Fruit fly (Drosophila melanogaster): ENCODE results near the gene Acbp6.
A peak's percentile ranks its signal among the peaks of the same experiment; 100 is the strongest.

Acbp6 gene

DNA sequence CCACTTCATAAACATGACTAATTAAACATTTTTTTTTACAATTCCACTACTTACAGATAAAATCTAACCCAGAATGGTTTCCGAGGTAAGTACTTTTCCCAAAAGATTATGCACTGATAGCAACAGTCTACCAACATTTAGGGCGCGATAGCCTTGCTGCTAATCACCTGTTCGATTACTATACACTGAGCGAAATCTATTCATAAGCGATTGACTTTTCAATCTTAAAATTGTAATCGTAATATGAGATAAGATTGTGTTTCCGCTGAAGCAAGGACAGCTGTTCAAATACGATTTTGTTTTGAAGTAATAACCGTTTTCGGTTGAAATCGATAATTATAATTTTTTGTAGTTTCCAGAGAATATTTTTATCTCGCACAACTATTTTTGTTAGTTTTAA, 3.9 kb downstream of the Acbp6 start:
- TF ChIP-seq pad (GFP tag; optimal IDR thresholded peaks at IDR 0.05) (no peak), cnc (optimal IDR thresholded peaks at IDR 0.05) (no peak), CG7101 (tag; optimal IDR thresholded peaks at IDR 0.05) (peak; percentile 10), toe (GFP tag; optimal IDR thresholded peaks at IDR 0.05) (no peak), CG12768 (GFP tag; optimal IDR thresholded peaks at IDR 0.05) (no peak), CG1620 (GFP tag; optimal IDR thresholded peaks at IDR 0.05) (no peak), CG14711 (tag; optimal IDR thresholded peaks at IDR 0.05) (no peak), Hr96 (GFP tag; optimal IDR thresholded peaks at IDR 0.05) (no peak), CG33017 (tag; optimal IDR thresholded peaks at IDR 0.05) (peak; percentile 19), Crg-1 (GFP tag; optimal IDR thresholded peaks at IDR 0.05) (no peak), kay (GFP tag; ENCODE audit: borderline replicate concordance) (peak; percentile 9), Mnt (GFP tag; optimal IDR thresholded peaks at IDR 0.05) (no peak), CG11617 (GFP tag; optimal IDR thresholded peaks at IDR 0.05) (no peak), CG7045 (GFP tag; optimal IDR thresholded peaks at IDR 0.05) (no peak), ovo (GFP tag; optimal IDR thresholded peaks at IDR 0.05) (no peak), cic (GFP tag; optimal IDR thresholded peaks at IDR 0.05) (no peak), tj (GFP tag; optimal IDR thresholded peaks at IDR 0.05) (no peak), Clk (GFP tag; optimal IDR thresholded peaks at IDR 0.05) (no peak), CG5204 (GFP tag; optimal IDR thresholded peaks at IDR 0.05) (no peak)

DNA sequence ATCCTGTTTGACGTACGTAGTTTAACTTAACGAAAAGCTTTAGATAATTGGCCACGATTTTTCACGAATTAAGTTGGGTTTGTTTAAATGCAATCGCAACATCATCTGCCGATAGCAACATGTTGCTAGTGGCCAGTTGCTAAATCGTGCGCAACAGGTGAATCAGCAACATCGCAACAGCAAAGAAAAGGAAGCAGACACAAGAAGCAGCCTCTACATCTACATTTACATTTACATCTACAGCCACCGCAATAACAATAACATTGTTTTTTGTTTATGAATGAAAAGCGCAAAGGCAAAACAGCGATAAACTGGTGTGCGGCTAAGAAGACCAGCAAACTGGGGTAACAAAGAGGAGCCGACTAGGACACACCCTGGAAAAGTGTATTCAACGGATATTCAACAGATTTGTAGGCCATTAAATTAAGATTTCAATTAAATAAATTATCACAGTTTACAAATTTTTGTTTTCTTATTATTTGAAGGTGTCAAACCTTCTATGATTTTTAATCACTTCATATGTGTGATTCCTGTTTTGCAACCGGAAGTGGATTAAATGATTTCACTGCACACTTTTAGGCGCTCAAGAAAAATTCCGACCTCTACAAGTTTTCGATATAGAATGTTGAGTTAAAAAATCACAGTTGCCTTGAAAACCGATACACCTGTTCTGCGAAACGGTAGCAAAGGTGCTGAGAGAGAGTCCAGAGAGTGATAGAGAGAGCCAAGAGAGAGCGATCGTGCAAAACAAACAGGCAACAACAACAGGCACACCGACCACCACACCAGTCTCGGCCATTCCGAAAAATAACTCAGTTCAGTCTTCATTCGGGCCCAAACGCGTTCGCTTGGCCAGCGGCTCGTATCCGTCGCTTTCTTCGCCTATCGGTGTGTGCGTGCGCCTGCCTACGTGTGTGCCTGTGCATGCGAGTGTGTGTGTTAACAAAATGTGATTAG, 5.3 kb downstream of the Acbp6 start, which contains the start of gene melt:
TSS of gene melt (plus strand) at position 818 of the 957 bp plus-strand sequence.
- TF ChIP-seq CG33017 (tag; optimal IDR thresholded peaks at IDR 0.05) (peak; percentile 55), CG5204 (GFP tag; optimal IDR thresholded peaks at IDR 0.05) (peak; percentile 66), Mnt (GFP tag; optimal IDR thresholded peaks at IDR 0.05) (peak; percentile 42), Clk (GFP tag; optimal IDR thresholded peaks at IDR 0.05) (peak; percentile 7), Crg-1 (GFP tag; optimal IDR thresholded peaks at IDR 0.05) (peak; percentile 64), CG14711 (tag; optimal IDR thresholded peaks at IDR 0.05) (peak; percentile 51), pad (GFP tag; optimal IDR thresholded peaks at IDR 0.05) (peak; percentile 62), CG11617 (GFP tag; optimal IDR thresholded peaks at IDR 0.05) (peak; percentile 72), CG1620 (GFP tag; optimal IDR thresholded peaks at IDR 0.05) (peak; percentile 50), kay (GFP tag; ENCODE audit: borderline replicate concordance) (peak; percentile 94), cic (GFP tag; optimal IDR thresholded peaks at IDR 0.05) (peak; percentile 43), ovo (GFP tag; optimal IDR thresholded peaks at IDR 0.05) (peak; percentile 0), tj (GFP tag; optimal IDR thresholded peaks at IDR 0.05) (no peak), toe (GFP tag; optimal IDR thresholded peaks at IDR 0.05) (peak; percentile 61), CG12768 (GFP tag; optimal IDR thresholded peaks at IDR 0.05) (peak; percentile 64), CG7045 (GFP tag; optimal IDR thresholded peaks at IDR 0.05) (peak; percentile 73), Hr96 (GFP tag; optimal IDR thresholded peaks at IDR 0.05) (peak; percentile 77), cnc (optimal IDR thresholded peaks at IDR 0.05) (no peak), bab1 (GFP tag; optimal IDR thresholded peaks at IDR 0.05) (peak; percentile 84), CG7101 (tag; optimal IDR thresholded peaks at IDR 0.05) (peak; percentile 66)

DNA sequence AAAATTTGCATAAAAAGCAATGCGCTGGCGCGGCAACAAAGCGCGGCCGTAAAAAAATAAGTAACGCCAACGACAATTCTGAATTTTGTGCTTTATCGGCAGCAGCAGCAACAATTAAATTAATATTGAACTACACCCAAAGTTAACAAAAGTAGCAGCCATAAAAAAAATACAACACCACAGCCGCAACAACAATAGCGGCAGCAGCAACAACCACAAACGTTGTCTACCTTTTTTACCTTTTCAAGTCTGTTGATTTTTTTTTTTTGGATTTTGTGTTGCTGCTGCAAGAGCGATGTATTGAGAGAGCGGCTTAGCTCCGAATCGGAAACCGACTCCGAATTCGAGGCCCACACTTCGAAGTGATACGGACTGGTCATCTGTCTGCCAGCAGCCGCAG, 6.1 kb downstream of the Acbp6 start:
- TF ChIP-seq kay (GFP tag; ENCODE audit: borderline replicate concordance) = peak; percentile 54
- peak; percentile 85 for TF ChIP-seq tj (GFP tag; optimal IDR thresholded peaks at IDR 0.05)
- TF ChIP-seq CG7045 (GFP tag; optimal IDR thresholded peaks at IDR 0.05) = no peak

DNA sequence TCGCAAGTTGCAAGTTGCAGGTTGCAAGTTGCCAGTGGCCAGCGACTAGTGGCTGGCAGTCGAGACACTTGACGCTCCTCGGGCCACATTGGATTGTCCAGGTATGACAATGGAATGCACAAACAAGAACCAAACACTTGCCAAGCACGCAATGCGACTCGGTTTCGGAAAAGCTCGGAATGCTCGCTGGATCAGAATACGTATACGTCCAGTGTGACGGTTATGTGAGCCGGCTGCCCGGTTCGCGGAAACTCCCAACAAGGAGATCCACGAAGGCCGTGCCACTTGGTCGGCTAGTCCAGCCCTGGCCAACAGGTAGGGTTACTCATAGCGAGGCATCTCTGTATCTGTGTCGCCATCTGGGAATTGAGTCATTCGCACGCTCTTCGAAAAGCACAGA, 8.0 kb downstream of the Acbp6 start:
- TF ChIP-seq Hr96 (GFP tag; optimal IDR thresholded peaks at IDR 0.05) (no peak), bab1 (GFP tag; optimal IDR thresholded peaks at IDR 0.05) (no peak), CG12768 (GFP tag; optimal IDR thresholded peaks at IDR 0.05) (no peak), CG11617 (GFP tag; optimal IDR thresholded peaks at IDR 0.05) (no peak), CG33017 (tag; optimal IDR thresholded peaks at IDR 0.05) (no peak), CG1620 (GFP tag; optimal IDR thresholded peaks at IDR 0.05) (no peak), toe (GFP tag; optimal IDR thresholded peaks at IDR 0.05) (no peak), CG7045 (GFP tag; optimal IDR thresholded peaks at IDR 0.05) (no peak), Mnt (GFP tag; optimal IDR thresholded peaks at IDR 0.05) (no peak), cic (GFP tag; optimal IDR thresholded peaks at IDR 0.05) (no peak), cnc (optimal IDR thresholded peaks at IDR 0.05) (no peak), Clk (GFP tag; optimal IDR thresholded peaks at IDR 0.05) (no peak), CG7101 (tag; optimal IDR thresholded peaks at IDR 0.05) (no peak), Crg-1 (GFP tag; optimal IDR thresholded peaks at IDR 0.05) (no peak), CG14711 (tag; optimal IDR thresholded peaks at IDR 0.05) (no peak), pad (GFP tag; optimal IDR thresholded peaks at IDR 0.05) (no peak), ovo (GFP tag; optimal IDR thresholded peaks at IDR 0.05) (no peak)

DNA sequence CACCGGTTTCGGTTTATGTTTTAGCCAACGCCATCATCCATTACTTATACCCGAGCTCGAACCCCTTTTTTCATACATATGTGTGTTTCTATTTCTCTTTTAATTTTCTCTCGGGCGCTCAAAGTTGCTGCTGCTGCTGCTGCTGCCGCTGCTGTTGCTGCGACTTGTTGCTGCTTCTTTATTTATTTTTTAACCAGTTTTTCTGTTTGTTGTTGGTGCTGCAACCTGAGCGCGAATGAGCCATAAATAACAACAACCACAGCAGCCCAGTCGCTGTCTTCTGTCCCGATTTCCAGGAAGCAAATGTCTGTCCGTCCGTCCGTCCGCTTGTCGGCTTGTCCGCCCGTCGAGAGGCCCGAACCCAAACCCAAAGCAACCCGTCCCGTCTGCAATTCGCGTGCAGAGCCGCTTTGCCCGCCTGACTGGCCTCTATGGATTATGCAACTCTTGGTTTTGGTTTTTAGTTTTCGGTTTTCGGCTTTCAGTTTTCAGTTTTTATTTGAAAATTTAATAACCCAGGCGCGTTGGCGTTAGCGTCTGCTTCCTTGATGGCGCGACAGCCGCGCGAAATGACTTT, 9.0 kb downstream of the Acbp6 start:
- TF ChIP-seq Hr96 (GFP tag; optimal IDR thresholded peaks at IDR 0.05) (no peak), Clk (GFP tag; optimal IDR thresholded peaks at IDR 0.05) (no peak), Crg-1 (GFP tag; optimal IDR thresholded peaks at IDR 0.05) (no peak)

DNA sequence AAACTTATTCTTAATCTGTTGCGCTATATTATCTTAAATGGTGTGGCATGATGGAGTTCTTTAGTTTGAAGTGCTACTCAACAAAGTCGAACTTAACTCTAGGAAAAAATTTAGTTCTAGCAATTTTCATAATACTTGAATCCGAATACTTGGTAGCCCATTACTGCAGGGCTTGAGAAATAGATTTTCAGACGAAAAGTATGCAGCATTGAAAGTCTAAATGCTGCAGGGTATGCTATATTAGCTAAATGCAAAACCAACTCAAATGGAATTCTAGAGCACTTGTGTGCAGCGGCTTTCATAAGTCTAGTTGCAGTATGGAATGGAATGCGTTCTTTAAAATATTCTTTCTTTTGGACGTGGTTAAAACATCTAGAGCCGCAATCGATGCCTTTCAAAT, 14.6 kb downstream of the Acbp6 start:
- no peak for TF ChIP-seq CG7101 (tag; optimal IDR thresholded peaks at IDR 0.05)
